Worm (Caenorhabditis elegans) whole organism, L2 larva: ENCODE results near the gene C18H9.1.

Experiments used
- C34F6.9 ChIP-seq: fragments of 150-350 bp; optimal IDR thresholded peaks from 2 replicates; lab custom pipeline; 2014; ENCODE audit warnings: missing biosample characterization, missing genetic modification characterization
- F13H6.1 ChIP-seq: sonication (generic microtip); optimal IDR thresholded peaks from 2 replicates; lab custom pipeline; 2016; ENCODE audit warnings: missing genetic modification characterization, missing compliant biosample characterization
- R02D3.7 ChIP-seq: fragments of 150-350 bp; optimal IDR thresholded peaks from 2 replicates; lab custom pipeline; 2014; ENCODE audit warnings: missing biosample characterization, missing genetic modification characterization
- Y55F3AM.14 ChIP-seq: fragments of 200-800 bp; sonication (Bioruptor generic); optimal IDR thresholded peaks from 2 replicates; lab custom pipeline; 2018; ENCODE audit warnings: mild to moderate bottlenecking, missing genetic modification characterization, missing compliant biosample characterization
- alr-1 ChIP-seq: fragments of 150-350 bp; optimal IDR thresholded peaks from 2 replicates; lab custom pipeline; 2014; ENCODE audit warnings: missing biosample characterization, missing genetic modification characterization
- aly-2 ChIP-seq: fragments of 150-350 bp; optimal IDR thresholded peaks from 2 replicates; lab custom pipeline; 2014; ENCODE audit warnings: missing biosample characterization, missing genetic modification characterization
- ama-1 ChIP-seq: fragments of 150-350 bp; optimal IDR thresholded peaks from 2 replicates; lab custom pipeline; 2018; ENCODE audit warnings: inconsistent platforms
- blmp-1 ChIP-seq: sonication (generic microtip); optimal IDR thresholded peaks from 2 replicates; lab custom pipeline; 2017; ENCODE audit warnings: missing genetic modification characterization, mild to moderate bottlenecking, missing compliant biosample characterization, antibody characterized with exemption, moderate library complexity; ENCODE audit not compliant: insufficient read depth
- ceh-16 ChIP-seq: fragments of 150-350 bp; optimal IDR thresholded peaks from 2 replicates; lab custom pipeline; 2014; ENCODE audit warnings: missing biosample characterization, missing genetic modification characterization
- ceh-82 ChIP-seq: fragments of 150-350 bp; optimal IDR thresholded peaks from 2 replicates; lab custom pipeline; 2014; ENCODE audit warnings: missing biosample characterization, missing genetic modification characterization
- crh-2 ChIP-seq: sonication (generic microtip); optimal IDR thresholded peaks from 2 replicates; lab custom pipeline; 2017; ENCODE audit warnings: missing biosample characterization, missing genetic modification characterization
- dmd-4 ChIP-seq: sonication (generic microtip); optimal IDR thresholded peaks from 2 replicates; lab custom pipeline; 2017; ENCODE audit warnings: missing biosample characterization, missing genetic modification characterization
- egl-27 ChIP-seq: sonication (generic microtip); optimal IDR thresholded peaks from 3 replicates; lab custom pipeline; 2017; ENCODE audit warnings: missing biosample characterization, missing genetic modification reagents, missing genetic modification characterization
- elt-1 ChIP-seq: fragments of 150-350 bp; optimal IDR thresholded peaks from 2 replicates; lab custom pipeline; 2014; ENCODE audit warnings: missing biosample characterization, missing genetic modification characterization
- elt-3 ChIP-seq: sonication (generic microtip); optimal IDR thresholded peaks from 2 replicates; lab custom pipeline; 2017; ENCODE audit warnings: missing biosample characterization, missing genetic modification characterization
- fos-1 ChIP-seq: fragments of 150-350 bp; optimal IDR thresholded peaks from 2 replicates; lab custom pipeline; 2014; ENCODE audit warnings: missing biosample characterization, missing genetic modification characterization
- gmeb-1 ChIP-seq: fragments of 150-350 bp; optimal IDR thresholded peaks from 2 replicates; lab custom pipeline; 2014; ENCODE audit warnings: missing biosample characterization, missing genetic modification characterization
- lin-11 ChIP-seq: fragments of 150-350 bp; sonication (generic microtip); optimal IDR thresholded peaks from 2 replicates; lab custom pipeline; 2014; ENCODE audit warnings: missing biosample characterization, missing genetic modification characterization, inconsistent platforms, mixed read lengths
- lin-13 ChIP-seq: fragments of 150-350 bp; optimal IDR thresholded peaks from 2 replicates; lab custom pipeline; 2014; ENCODE audit warnings: missing biosample characterization, missing genetic modification reagents, missing genetic modification characterization
- lin-39 ChIP-seq: fragments of 150-350 bp; optimal IDR thresholded peaks from 2 replicates; lab custom pipeline; 2014; ENCODE audit warnings: missing biosample characterization, missing genetic modification reagents, missing genetic modification characterization
- lsy-2 ChIP-seq, 2 experiments: fragments of 150-350 bp in 1 of 2; sonication (generic microtip) in 1 of 2; optimal IDR thresholded peaks; 2 replicates each; lab custom pipeline; 2014 to 2017; ENCODE audit warnings: missing biosample characterization in 2 of 2, missing genetic modification characterization in 2 of 2
- mab-5 ChIP-seq: fragments of 150-350 bp; optimal IDR thresholded peaks from 2 replicates; lab custom pipeline; 2014; ENCODE audit warnings: missing biosample characterization, missing genetic modification characterization
- mbf-1 ChIP-seq: sonication (generic microtip); optimal IDR thresholded peaks from 2 replicates; lab custom pipeline; 2017; ENCODE audit warnings: missing biosample characterization, missing genetic modification characterization
- mdl-1 ChIP-seq, 2 experiments: fragments of 150-350 bp in 1 of 2; sonication (generic microtip) in 1 of 2; optimal IDR thresholded peaks; 2 replicates each; lab custom pipeline; 2017; ENCODE audit warnings: missing biosample characterization in 2 of 2, missing genetic modification characterization in 2 of 2
- nhr-10 ChIP-seq: sonication (generic microtip); optimal IDR thresholded peaks from 2 replicates; lab custom pipeline; 2017; ENCODE audit warnings: missing biosample characterization, missing genetic modification characterization
- nhr-11 ChIP-seq: fragments of 150-350 bp; optimal IDR thresholded peaks from 2 replicates; lab custom pipeline; 2014; ENCODE audit warnings: missing biosample characterization, missing genetic modification characterization
- nhr-12 ChIP-seq: fragments of 150-350 bp; optimal IDR thresholded peaks from 2 replicates; lab custom pipeline; 2014; ENCODE audit warnings: missing biosample characterization, missing genetic modification characterization
- nhr-129 ChIP-seq: fragments of 150-350 bp; optimal IDR thresholded peaks from 2 replicates; lab custom pipeline; 2014; ENCODE audit warnings: missing biosample characterization, missing genetic modification characterization
- nhr-21 ChIP-seq: fragments of 150-350 bp; optimal IDR thresholded peaks from 2 replicates; lab custom pipeline; 2014; ENCODE audit warnings: missing biosample characterization, missing genetic modification characterization
- nhr-23 ChIP-seq: fragments of 150-350 bp; optimal IDR thresholded peaks from 2 replicates; lab custom pipeline; 2014; ENCODE audit warnings: missing biosample characterization, missing genetic modification reagents, missing genetic modification characterization
- nhr-237 ChIP-seq: fragments of 150-350 bp; optimal IDR thresholded peaks from 2 replicates; lab custom pipeline; 2014; ENCODE audit warnings: missing biosample characterization, missing genetic modification characterization
- nhr-25 ChIP-seq: fragments of 150-350 bp; sonication (generic microtip); optimal IDR thresholded peaks from 3 replicates; lab custom pipeline; 2014; ENCODE audit warnings: missing biosample characterization, missing genetic modification characterization
- nhr-6 ChIP-seq: fragments of 150-350 bp; optimal IDR thresholded peaks from 2 replicates; lab custom pipeline; 2014; ENCODE audit warnings: missing biosample characterization, missing genetic modification characterization
- nhr-77 ChIP-seq: fragments of 150-350 bp; optimal IDR thresholded peaks from 2 replicates; lab custom pipeline; 2014; ENCODE audit warnings: missing biosample characterization, missing genetic modification characterization
- peb-1 ChIP-seq: fragments of 150-350 bp; optimal IDR thresholded peaks from 2 replicates; lab custom pipeline; 2014; ENCODE audit warnings: missing biosample characterization, missing genetic modification characterization
- sem-4 ChIP-seq: fragments of 150-350 bp; optimal IDR thresholded peaks from 2 replicates; lab custom pipeline; 2014; ENCODE audit warnings: missing biosample characterization, missing genetic modification reagents, missing genetic modification characterization
- skn-1 ChIP-seq: sonication (generic microtip); optimal IDR thresholded peaks from 2 replicates; lab custom pipeline; 2017; ENCODE audit warnings: missing biosample characterization, missing genetic modification characterization
- sma-3 ChIP-seq: sonication (generic microtip); optimal IDR thresholded peaks from 2 replicates; lab custom pipeline; 2016; ENCODE audit warnings: missing genetic modification reagents, missing genetic modification characterization, missing compliant biosample characterization
- sma-9 ChIP-seq, 2 experiments: fragments of 150-350 bp in 1 of 2; sonication (generic microtip) in 1 of 2; optimal IDR thresholded peaks; 2 replicates each; lab custom pipeline; 2014 to 2016; ENCODE audit warnings: missing genetic modification characterization in 2 of 2, mild to moderate bottlenecking in 1 of 2, missing biosample characterization in 1 of 2, missing compliant biosample characterization in 1 of 2, missing genetic modification reagents in 1 of 2, moderate library complexity in 1 of 2
- snpc-4 ChIP-seq: fragments of 150-350 bp; optimal IDR thresholded peaks from 2 replicates; lab custom pipeline; 2014; ENCODE audit warnings: missing biosample characterization, missing genetic modification characterization
- unc-39 ChIP-seq: fragments of 150-350 bp; optimal IDR thresholded peaks from 2 replicates; lab custom pipeline; 2014; ENCODE audit warnings: missing biosample characterization, missing genetic modification characterization
- unc-55 ChIP-seq: fragments of 150-350 bp; sonication (generic microtip); optimal IDR thresholded peaks from 3 replicates; lab custom pipeline; 2014; ENCODE audit warnings: missing biosample characterization, missing genetic modification reagents, missing genetic modification characterization
- unc-62 ChIP-seq: fragments of 150-350 bp; optimal IDR thresholded peaks from 2 replicates; lab custom pipeline; 2014; ENCODE audit warnings: missing biosample characterization, missing genetic modification reagents, missing genetic modification characterization
- zag-1 ChIP-seq: fragments of 150-350 bp; optimal IDR thresholded peaks from 2 replicates; lab custom pipeline; 2014; ENCODE audit warnings: missing biosample characterization, missing genetic modification characterization
- ztf-1 ChIP-seq: fragments of 200-800 bp; sonication (Bioruptor generic); conservative IDR thresholded peaks from 2 replicates; pipeline ENCODE4 v1.3.6; 2022; ENCODE audit warnings: missing genetic modification characterization, missing compliant biosample characterization
- ztf-11 ChIP-seq: sonication (generic microtip); optimal IDR thresholded peaks from 2 replicates; lab custom pipeline; 2017; ENCODE audit warnings: missing biosample characterization, missing genetic modification characterization
- ztf-4 ChIP-seq: fragments of 150-350 bp; optimal IDR thresholded peaks from 2 replicates; lab custom pipeline; 2014; ENCODE audit warnings: missing biosample characterization, missing genetic modification characterization

Gene C18H9.1

DNA sequence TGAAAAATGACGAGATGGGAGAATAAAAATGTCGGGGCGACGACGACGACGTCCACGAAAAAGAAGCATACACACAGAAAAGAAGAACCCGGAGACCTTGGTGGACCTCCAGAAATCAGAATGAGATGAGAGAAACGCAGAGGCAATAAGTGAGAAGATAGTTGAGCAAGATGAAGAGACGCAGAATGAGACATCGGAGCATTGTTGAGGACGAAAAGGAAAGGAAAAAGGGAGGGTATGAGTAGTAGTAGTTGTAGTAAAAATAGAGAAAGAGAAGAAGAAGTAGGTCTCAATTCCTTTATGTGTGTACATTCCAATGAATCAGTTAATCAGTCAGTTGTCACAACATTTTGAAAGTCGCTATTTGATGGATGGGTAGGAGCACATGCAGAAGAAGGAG lies 30.4 kb downstream of the C18H9.1 start, which contains the start of gene T14B4.8:
T14B4.8 (minus strand) TSS at position 60 of the 400 bp plus-strand sequence.
- TF ChIP-seq unc-55 (GFP tag; lab: Kevin White, UChicago) (peak; percentile 51), zag-1 (tag; lab: Kevin White, UChicago) (peak; percentile 23), nhr-12 (tag; lab: Kevin White, UChicago) (no peak), ztf-11 (tag; lab: Kevin White, UChicago) (no peak), lsy-2 (tag; optimal IDR thresholded peaks at IDR 0.05; lab: Kevin White, UChicago) (peak in 1 of 2 experiments; percentile 8), snpc-4 (tag; lab: Kevin White, UChicago) (peak; percentile 4), C34F6.9 (peak; percentile 45), nhr-129 (tag; lab: Kevin White, UChicago) (peak; percentile 18)

DNA sequence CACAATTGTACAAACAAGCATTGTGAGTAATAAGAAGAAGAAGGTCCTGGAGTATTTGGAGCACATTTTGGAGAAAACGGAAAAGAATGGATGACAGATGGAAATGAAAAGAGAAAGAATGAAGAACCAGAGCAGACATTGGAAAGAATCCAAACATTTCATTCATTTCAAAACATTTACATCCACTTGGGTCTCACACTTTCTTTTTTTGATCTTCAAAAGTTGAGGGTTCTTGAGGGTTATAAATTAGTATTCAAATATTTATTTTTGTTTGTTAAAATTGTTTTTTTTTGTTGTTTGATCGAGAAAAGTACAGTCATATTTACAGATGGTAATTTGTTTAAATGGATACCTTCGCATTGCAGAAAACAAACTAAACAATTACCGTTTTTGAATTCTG lies 34.8 kb downstream of the C18H9.1 start, which contains the start of gene T14B4.9:
T14B4.9 (minus strand) TSS at position 101 of the 400 bp plus-strand sequence.
- TF ChIP-seq unc-55 (GFP tag; lab: Kevin White, UChicago) (no peak), snpc-4 (tag; lab: Kevin White, UChicago) (no peak), elt-3 (tag; lab: Kevin White, UChicago) (no peak), crh-2 (tag; lab: Kevin White, UChicago) (no peak), ceh-16 (tag; lab: Kevin White, UChicago) (no peak), mab-5 (tag; lab: Kevin White, UChicago) (no peak), lin-11 (tag; lab: Kevin White, UChicago) (no peak), nhr-21 (tag; lab: Kevin White, UChicago) (no peak), nhr-10 (tag; lab: Kevin White, UChicago) (no peak), sma-9 (GFP tag; optimal IDR thresholded peaks at IDR 0.05; lab: Kevin White, UChicago) (no peak), sma-9 (tag; optimal IDR thresholded peaks at IDR 0.05; lab: Kevin White, UChicago) (no peak), zag-1 (tag; lab: Kevin White, UChicago) (no peak), nhr-23 (no peak), ztf-1 (GFP tag; lab: Robert Waterston, UW) (no peak), R02D3.7 (tag; lab: Kevin White, UChicago) (no peak), ceh-82 (tag; lab: Kevin White, UChicago) (no peak)

DNA sequence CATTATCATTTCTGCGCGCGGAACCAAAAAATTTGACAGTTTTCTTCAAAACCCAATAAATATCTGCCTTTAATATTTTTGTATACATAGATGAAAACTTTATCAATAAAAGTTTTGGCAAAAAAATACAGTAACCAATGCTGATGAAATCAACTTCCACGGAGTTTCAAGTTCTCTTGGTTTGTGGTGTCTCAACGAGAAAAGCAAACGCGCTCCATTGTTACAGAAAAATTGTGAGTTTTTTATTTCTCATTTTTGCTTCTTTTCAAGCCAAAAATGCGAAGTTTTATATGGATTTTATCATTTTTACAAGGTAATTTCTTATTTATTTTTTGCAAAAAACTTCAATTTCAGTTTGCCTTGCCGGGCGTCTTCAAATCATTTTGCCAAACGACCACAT lies 35.8 kb downstream of the C18H9.1 start, which contains the start of gene T14B4.3:
T14B4.3 (plus strand) TSS at position 264 of the 400 bp plus-strand sequence.
- TF ChIP-seq Y55F3AM.14 (GFP tag; lab: Kevin White, UChicago): no peak
- peak; percentile 66 for TF ChIP-seq gmeb-1 (tag; lab: Kevin White, UChicago)
- no peak for TF ChIP-seq nhr-25 (tag; lab: Kevin White, UChicago)
- peak; percentile 29 for TF ChIP-seq fos-1 (tag; lab: Kevin White, UChicago)
- no peak for TF ChIP-seq nhr-23
- no peak for TF ChIP-seq nhr-12 (tag; lab: Kevin White, UChicago)
- no peak for TF ChIP-seq ztf-1 (GFP tag; lab: Robert Waterston, UW)
- peak; percentile 87 for TF ChIP-seq unc-55 (GFP tag; lab: Kevin White, UChicago)
- TF ChIP-seq alr-1 (tag; lab: Kevin White, UChicago): no peak
- no peak for TF ChIP-seq blmp-1 (tag; lab: Kevin White, UChicago)
- TF ChIP-seq unc-39: no peak
- TF ChIP-seq mdl-1 (tag; optimal IDR thresholded peaks at IDR 0.05; lab: Kevin White, UChicago): no peak
- TF ChIP-seq lin-39: no peak
- no peak for TF ChIP-seq dmd-4 (tag; lab: Kevin White, UChicago)
- TF ChIP-seq ztf-4 (tag; lab: Kevin White, UChicago): no peak
- TF ChIP-seq unc-62: no peak
- no peak for TF ChIP-seq ceh-16 (tag; lab: Kevin White, UChicago)
- TF ChIP-seq egl-27 (tag; lab: Kevin White, UChicago): no peak
- peak; percentile 47 for TF ChIP-seq lin-13 (GFP tag; lab: Kevin White, UChicago)
- TF ChIP-seq nhr-77 (tag; lab: Kevin White, UChicago): no peak
- TF ChIP-seq ztf-11 (tag; lab: Kevin White, UChicago): no peak
- TF ChIP-seq sma-3: peak; percentile 72
- peak; percentile 25 to 87 for TF ChIP-seq lsy-2 (tag; optimal IDR thresholded peaks at IDR 0.05; lab: Kevin White, UChicago)
- no peak for TF ChIP-seq skn-1 (tag; lab: Kevin White, UChicago)
- peak; percentile 2 for TF ChIP-seq snpc-4 (tag; lab: Kevin White, UChicago)
- no peak for TF ChIP-seq zag-1 (tag; lab: Kevin White, UChicago)
- no peak for TF ChIP-seq peb-1 (tag; lab: Kevin White, UChicago)
- no peak for TF ChIP-seq aly-2
- TF ChIP-seq ama-1: no peak
- TF ChIP-seq R02D3.7 (tag; lab: Kevin White, UChicago): no peak
- no peak for TF ChIP-seq nhr-11
- no peak for TF ChIP-seq elt-1 (tag; lab: Kevin White, UChicago)
- peak; percentile 40 for TF ChIP-seq nhr-21 (tag; lab: Kevin White, UChicago)
- no peak for TF ChIP-seq ceh-82 (tag; lab: Kevin White, UChicago)
- TF ChIP-seq crh-2 (tag; lab: Kevin White, UChicago): peak; percentile 68
- peak; percentile 78 for TF ChIP-seq C34F6.9
- no peak for TF ChIP-seq nhr-10 (tag; lab: Kevin White, UChicago)
- peak; percentile 50 for TF ChIP-seq F13H6.1 (tag; lab: Kevin White, UChicago)
- no peak for TF ChIP-seq mbf-1 (tag; lab: Kevin White, UChicago)
- no peak for TF ChIP-seq nhr-237 (tag; lab: Kevin White, UChicago)
- no peak for TF ChIP-seq mab-5 (tag; lab: Kevin White, UChicago)
- no peak for TF ChIP-seq nhr-6 (tag; lab: Kevin White, UChicago)
- TF ChIP-seq elt-3 (tag; lab: Kevin White, UChicago): no peak
- TF ChIP-seq sem-4 (tag; lab: Kevin White, UChicago): no peak
